Worm (Caenorhabditis elegans) whole organism, mixed stage, embryonic: ENCODE measurements around the gene daf-41.

Experiments
- blmp-1 ChIP-seq: fragments of 150-350 bp; optimal IDR thresholded peaks from 2 replicates; lab custom pipeline; 2014; ENCODE audit warnings: missing biosample characterization, missing genetic modification characterization
- nhr-237 ChIP-seq: fragments of 150-350 bp; optimal IDR thresholded peaks from 2 replicates; lab custom pipeline; 2014; ENCODE audit warnings: missing biosample characterization, missing genetic modification characterization
- pha-4 ChIP-seq: fragments of 150-350 bp; optimal IDR thresholded peaks from 2 replicates; lab custom pipeline; 2018; ENCODE audit warnings: missing biosample characterization, missing genetic modification reagents, missing genetic modification characterization

ce11 chrIII:5308278-5308677 lies 33.7 kb upstream of the daf-41 start, which contains the start of gene mog-3:
- TF ChIP-seq nhr-237 (tag; lab: Kevin White, UChicago), result no peak
- TF ChIP-seq pha-4 (tag; lab: Kevin White, UChicago), result peak; percentile 25
- TF ChIP-seq blmp-1, result no peak
